Worm (Caenorhabditis elegans) whole organism, young adult: ENCODE results near the gene byn-1.

Source experiments
- C06A6.2 ChIP-seq: fragments of 200-800 bp; sonication (Bioruptor generic); conservative IDR thresholded peaks from 2 replicates; pipeline ENCODE4 v1.3.6; 2022; ENCODE audit warnings: missing genetic modification characterization, missing compliant biosample characterization
- F33H1.4 ChIP-seq: fragments of 200-800 bp; sonication (Bioruptor generic); IDR thresholded peaks from 2 replicates; pipeline ENCODE4 v1.3.6; 2022; ENCODE audit warnings: missing genetic modification reagents, missing genetic modification characterization, missing compliant biosample characterization
- F37B4.10 ChIP-seq: fragments of 200-800 bp; sonication (Bioruptor generic); IDR thresholded peaks from 2 replicates; pipeline ENCODE4 v1.3.6; 2022; ENCODE audit warnings: missing genetic modification characterization, missing compliant biosample characterization
- F49E8.2 ChIP-seq: sonication (generic microtip); optimal IDR thresholded peaks from 3 replicates; lab custom pipeline; 2017; ENCODE audit warnings: missing genetic modification characterization, mild to moderate bottlenecking, missing compliant biosample characterization, antibody characterized with exemption, moderate library complexity; ENCODE audit not compliant: insufficient read depth
- F55B11.4 ChIP-seq: sonication (generic microtip); optimal IDR thresholded peaks from 2 replicates; lab custom pipeline; 2016; ENCODE audit warnings: missing compliant biosample characterization, missing genetic modification characterization, borderline replicate concordance; ENCODE audit not compliant: insufficient read depth
- F57A8.1 ChIP-seq: fragments of 200-800 bp; sonication (Bioruptor generic); optimal IDR thresholded peaks from 2 replicates; lab custom pipeline; 2018; ENCODE audit warnings: mild to moderate bottlenecking, missing genetic modification characterization, moderate library complexity, missing compliant biosample characterization
- F57C9.4 ChIP-seq: sonication (generic microtip); optimal IDR thresholded peaks from 2 replicates; lab custom pipeline; 2017; ENCODE audit warnings: mild to moderate bottlenecking, missing genetic modification characterization, missing compliant biosample characterization
- T07F8.4 ChIP-seq: sonication (generic microtip); optimal IDR thresholded peaks from 2 replicates; lab custom pipeline; 2016; ENCODE audit warnings: mild to moderate bottlenecking, missing genetic modification characterization, moderate library complexity, missing compliant biosample characterization
- T26A5.8 ChIP-seq: sonication (generic microtip); optimal IDR thresholded peaks from 2 replicates; lab custom pipeline; 2016; ENCODE audit warnings: missing genetic modification characterization, missing compliant biosample characterization
- Y53F4B.3 ChIP-seq: fragments of 200-800 bp; sonication (Bioruptor generic); IDR thresholded peaks from 2 replicates; pipeline ENCODE4 v1.3.6; 2022; ENCODE audit warnings: missing genetic modification reagents, missing genetic modification characterization, missing compliant biosample characterization
- Y79H2A.3 ChIP-seq: fragments of 200-800 bp; sonication (Bioruptor generic); conservative IDR thresholded peaks from 2 replicates; pipeline ENCODE4 v1.3.6; 2022; ENCODE audit warnings: missing genetic modification reagents, missing genetic modification characterization, missing compliant biosample characterization
- aptf-3 ChIP-seq: fragments of 200-800 bp; sonication (Bioruptor generic); IDR thresholded peaks from 2 replicates; pipeline ENCODE4 v1.3.6; 2022; ENCODE audit warnings: missing genetic modification characterization, missing compliant biosample characterization
- atf-7 ChIP-seq: sonication (generic microtip); optimal IDR thresholded peaks from 2 replicates; lab custom pipeline; 2017; ENCODE audit warnings: mild to moderate bottlenecking, missing genetic modification characterization, missing compliant biosample characterization
- athp-1 ChIP-seq: sonication (generic microtip); optimal IDR thresholded peaks from 2 replicates; lab custom pipeline; 2017; ENCODE audit warnings: mild to moderate bottlenecking, missing genetic modification characterization, missing compliant biosample characterization
- attf-3 ChIP-seq: fragments of 200-800 bp; sonication (Bioruptor generic); conservative IDR thresholded peaks from 2 replicates; pipeline ENCODE4 v1.3.6; 2022; ENCODE audit warnings: missing genetic modification reagents, missing genetic modification characterization, missing compliant biosample characterization
- cebp-1 ChIP-seq, 2 experiments: fragments of 200-800 bp in 1 of 2; sonication (Bioruptor generic) in 1 of 2; sonication (generic microtip) in 1 of 2; IDR thresholded peaks in 1 of 2; optimal IDR thresholded peaks in 1 of 2; 2 replicates each; pipeline versions ENCODE4 v1.3.6 to Lab custom; 2017 to 2022; ENCODE audit warnings: missing compliant biosample characterization in 2 of 2, missing genetic modification characterization in 2 of 2, mild to moderate bottlenecking in 1 of 2, missing genetic modification reagents in 1 of 2, moderate library complexity in 1 of 2
- ceh-40 ChIP-seq: fragments of 200-800 bp; sonication (Bioruptor generic); IDR thresholded peaks from 2 replicates; pipeline ENCODE4 v1.3.6; 2022; ENCODE audit warnings: missing genetic modification characterization, missing compliant biosample characterization
- ceh-79 ChIP-seq: sonication (generic microtip); optimal IDR thresholded peaks from 2 replicates; lab custom pipeline; 2017; ENCODE audit warnings: mild to moderate bottlenecking, missing genetic modification characterization, missing compliant biosample characterization
- dox-1 ChIP-seq: fragments of 200-800 bp; sonication (Bioruptor generic); IDR thresholded peaks from 2 replicates; pipeline ENCODE4 v1.3.6; 2022; ENCODE audit warnings: missing genetic modification reagents, missing genetic modification characterization, missing compliant biosample characterization
- dpff-1 ChIP-seq: sonication (generic microtip); optimal IDR thresholded peaks from 2 replicates; lab custom pipeline; 2017; ENCODE audit warnings: mild to moderate bottlenecking, missing genetic modification characterization, missing compliant biosample characterization
- him-1 ChIP-seq: sonication (generic microtip); optimal IDR thresholded peaks from 2 replicates; lab custom pipeline; 2016; ENCODE audit warnings: missing genotype, missing genetic modification reagents, missing genetic modification characterization, missing compliant biosample characterization
- hmg-1.2 ChIP-seq: fragments of 200-800 bp; sonication (Bioruptor generic); IDR thresholded peaks from 2 replicates; pipeline ENCODE4 v1.3.6; 2022; ENCODE audit warnings: missing genetic modification reagents, missing genetic modification characterization, missing compliant biosample characterization
- hmg-20 ChIP-seq: fragments of 200-800 bp; sonication (Bioruptor generic); IDR thresholded peaks from 2 replicates; pipeline ENCODE4 v1.3.6; 2022; ENCODE audit warnings: missing genetic modification reagents, missing genetic modification characterization, missing compliant biosample characterization
- hsf-1 ChIP-seq: fragments of 200-800 bp; sonication (Bioruptor generic); IDR thresholded peaks from 2 replicates; pipeline ENCODE4 v1.3.6; 2022; ENCODE audit warnings: missing genetic modification reagents, missing genetic modification characterization, missing compliant biosample characterization
- lag-1 ChIP-seq: fragments of 200-800 bp; sonication (Bioruptor generic); IDR thresholded peaks from 2 replicates; pipeline ENCODE4 v1.3.6; 2022; ENCODE audit warnings: missing genetic modification reagents, missing genetic modification characterization, missing compliant biosample characterization
- mcd-1 ChIP-seq: fragments of 200-800 bp; sonication (Bioruptor generic); IDR thresholded peaks from 2 replicates; pipeline ENCODE4 v1.3.6; 2022; ENCODE audit warnings: missing genetic modification reagents, missing genetic modification characterization, missing compliant biosample characterization
- mel-28 ChIP-seq: sonication (generic microtip); optimal IDR thresholded peaks from 2 replicates; lab custom pipeline; 2016; ENCODE audit warnings: borderline replicate concordance, mild to moderate bottlenecking, missing genetic modification characterization, missing compliant biosample characterization
- nfya-1 ChIP-seq: sonication (generic microtip); optimal IDR thresholded peaks from 2 replicates; lab custom pipeline; 2017; ENCODE audit warnings: antibody characterized with exemption, missing compliant biosample characterization, missing genetic modification characterization, borderline replicate concordance; ENCODE audit not compliant: insufficient read depth
- nhr-27 ChIP-seq: fragments of 200-800 bp; sonication (Bioruptor generic); optimal IDR thresholded peaks from 2 replicates; lab custom pipeline; 2018; ENCODE audit warnings: mild to moderate bottlenecking, missing genetic modification characterization, moderate library complexity, missing compliant biosample characterization
- nhr-80 ChIP-seq: sonication (generic microtip); optimal IDR thresholded peaks from 2 replicates; lab custom pipeline; 2016; ENCODE audit warnings: missing genetic modification characterization, missing compliant biosample characterization
- pbrm-1 ChIP-seq: fragments of 200-800 bp; sonication (Bioruptor generic); IDR thresholded peaks from 2 replicates; pipeline ENCODE4 v1.3.6; 2022; ENCODE audit warnings: missing genetic modification reagents, missing genetic modification characterization, missing compliant biosample characterization
- repo-1 ChIP-seq: sonication (generic microtip); optimal IDR thresholded peaks from 2 replicates; lab custom pipeline; 2017; ENCODE audit warnings: mild to moderate bottlenecking, missing genetic modification characterization, missing compliant biosample characterization
- rpc-1 ChIP-seq, 2 experiments: fragments of 150-350 bp in 1 of 2; sonication (generic microtip) in 1 of 2; optimal IDR thresholded peaks; 2 replicates each; lab custom pipeline; 2014 to 2018; ENCODE audit warnings: missing biosample characterization in 1 of 2, missing genetic modification characterization in 1 of 2, missing genetic modification reagents in 1 of 2, missing genotype in 1 of 2
- sdz-38 ChIP-seq: sonication (generic microtip); optimal IDR thresholded peaks from 2 replicates; lab custom pipeline; 2016; ENCODE audit warnings: missing genotype, missing genetic modification characterization, missing compliant biosample characterization
- ztf-25 ChIP-seq: fragments of 200-800 bp; sonication (Bioruptor generic); IDR thresholded peaks from 2 replicates; pipeline ENCODE4 v1.3.6; 2022; ENCODE audit warnings: missing genetic modification reagents, missing genetic modification characterization, missing compliant biosample characterization
- ztf-26 ChIP-seq: sonication (generic microtip); optimal IDR thresholded peaks from 2 replicates; lab custom pipeline; 2017; ENCODE audit warnings: missing genetic modification characterization, missing compliant biosample characterization
- ztf-28 ChIP-seq: fragments of 200-800 bp; sonication (Bioruptor generic); IDR thresholded peaks from 2 replicates; pipeline ENCODE4 v1.3.6; 2022; ENCODE audit warnings: missing genetic modification reagents, missing genetic modification characterization, missing compliant biosample characterization

Gene byn-1

DNA sequence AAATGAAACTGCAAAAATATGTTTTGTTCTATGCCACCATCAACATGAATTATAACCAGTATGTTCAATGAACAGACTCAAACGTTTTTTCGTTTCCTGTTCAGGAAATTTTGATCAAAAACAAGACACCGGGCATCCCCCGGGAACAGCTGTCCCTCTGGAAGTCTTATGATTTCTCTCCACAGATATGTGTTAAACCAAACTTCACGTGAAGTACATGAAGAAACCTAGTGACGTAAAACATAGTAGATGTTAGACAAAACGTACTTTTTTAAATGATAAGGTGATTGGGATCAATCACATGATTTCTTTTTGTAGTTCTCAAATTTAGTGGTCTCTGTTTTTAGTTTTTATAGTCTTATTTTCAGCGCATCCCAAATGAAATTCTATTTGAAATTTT, 33.3 kb upstream of the byn-1 start (continued):
- no peak for TF ChIP-seq C06A6.2
- TF ChIP-seq ceh-79 = no peak
- no peak for TF ChIP-seq dpff-1

DNA sequence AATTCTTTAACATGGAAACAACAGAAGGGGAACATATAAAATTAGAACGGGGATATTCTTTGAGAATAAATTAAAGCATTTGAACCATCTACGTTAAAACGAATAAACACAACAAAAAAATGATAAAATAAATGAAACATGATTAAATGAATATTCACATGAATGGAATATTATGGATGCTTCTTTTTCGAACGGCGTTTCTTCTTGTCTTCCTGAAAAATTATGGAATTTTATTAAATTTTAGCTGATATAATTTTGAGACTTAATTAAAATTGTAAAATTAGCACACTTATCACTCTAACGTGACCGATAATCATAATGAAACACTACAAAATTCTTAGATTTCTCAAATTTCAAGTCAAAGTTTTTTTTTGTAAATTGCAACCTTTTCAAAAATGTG, 31.2 kb upstream of the byn-1 start:
- no peak for TF ChIP-seq lag-1 (GFP tag; lab: Robert Waterston, UW)
- peak; percentile 36 for TF ChIP-seq repo-1
- TF ChIP-seq, all 124 proteins: peak for 1

DNA sequence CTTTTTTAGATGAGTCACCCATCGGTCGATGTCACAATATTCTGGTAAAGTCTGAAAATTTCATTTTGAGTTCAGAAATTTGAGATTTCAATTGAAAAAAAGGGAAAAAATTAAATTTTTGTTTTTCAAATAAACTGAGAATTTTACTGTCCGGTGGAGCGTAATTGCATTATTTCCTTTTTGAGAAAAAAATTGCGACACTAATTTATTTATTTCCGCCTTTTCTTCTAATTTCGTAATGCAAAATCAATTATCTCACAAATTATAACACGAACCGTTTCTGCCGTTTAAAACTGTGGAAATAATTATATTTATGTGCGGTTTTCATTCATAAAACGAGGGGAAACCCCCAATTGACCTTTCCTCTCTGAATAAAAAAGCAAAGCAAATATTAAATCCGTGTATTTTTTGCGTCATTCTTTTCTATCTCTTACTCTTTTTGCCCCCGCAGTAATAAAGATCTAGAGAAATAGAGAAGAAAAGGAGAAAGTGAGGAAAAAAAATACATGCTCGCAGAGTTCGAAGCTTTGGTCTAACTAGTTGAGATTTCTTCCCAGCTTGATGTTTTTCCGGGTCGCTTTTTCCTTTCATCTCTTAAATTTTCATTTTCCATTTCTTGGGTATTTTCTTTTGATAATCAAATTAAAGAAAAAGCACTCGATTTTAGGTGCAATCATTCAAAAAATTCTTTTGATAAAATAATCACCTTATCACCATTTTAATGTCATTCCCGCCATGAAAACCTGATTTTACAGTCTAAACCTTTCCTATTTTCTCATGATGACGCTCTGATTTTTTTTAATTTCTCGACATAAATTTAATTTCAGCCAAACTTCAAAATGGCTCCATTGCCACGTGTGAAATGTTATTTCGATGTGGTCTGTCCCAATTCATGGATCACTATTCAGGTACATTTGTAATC, 28.5 kb upstream of the byn-1 start, which contains the start of the genes brc-2 and T07E3.3:
TSS of gene brc-2 (minus strand) at position 51 of the 922 bp plus-strand sequence.
TSS of gene T07E3.3 (plus strand) at position 822 of the 922 bp plus-strand sequence.
- TF ChIP-seq F55B11.4 (tag; lab: Kevin White, UChicago) (no peak), nhr-80 (tag; lab: Kevin White, UChicago) (peak; percentile 51), cebp-1 (GFP tag; IDR thresholded peaks at IDR 0.05; lab: Robert Waterston, UW) (no peak), cebp-1 (tag; optimal IDR thresholded peaks at IDR 0.05; lab: Kevin White, UChicago) (peak; percentile 40)

DNA sequence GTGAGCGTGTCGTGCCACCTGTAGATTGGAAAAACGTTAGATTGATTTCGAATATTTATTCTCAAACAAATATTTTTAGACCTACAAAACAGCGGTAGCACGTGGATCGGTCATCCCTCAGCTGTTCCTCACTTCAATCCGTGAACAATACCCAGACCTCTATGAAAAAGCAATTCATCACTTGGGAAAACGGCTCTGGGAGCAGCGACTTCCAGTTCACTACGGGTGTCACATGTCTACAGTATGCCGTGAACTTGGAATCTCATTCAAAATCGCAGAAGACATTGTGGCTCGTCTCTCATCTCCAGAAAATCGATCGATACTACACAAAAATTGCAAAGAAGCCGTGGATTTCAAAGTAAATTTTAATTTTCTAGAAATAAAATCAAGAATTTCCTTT, 27.3 kb upstream of the byn-1 start:
- no peak for TF ChIP-seq him-1
- no peak for TF ChIP-seq C06A6.2
- no peak for TF ChIP-seq ztf-25 (GFP tag; lab: Robert Waterston, UW)

DNA sequence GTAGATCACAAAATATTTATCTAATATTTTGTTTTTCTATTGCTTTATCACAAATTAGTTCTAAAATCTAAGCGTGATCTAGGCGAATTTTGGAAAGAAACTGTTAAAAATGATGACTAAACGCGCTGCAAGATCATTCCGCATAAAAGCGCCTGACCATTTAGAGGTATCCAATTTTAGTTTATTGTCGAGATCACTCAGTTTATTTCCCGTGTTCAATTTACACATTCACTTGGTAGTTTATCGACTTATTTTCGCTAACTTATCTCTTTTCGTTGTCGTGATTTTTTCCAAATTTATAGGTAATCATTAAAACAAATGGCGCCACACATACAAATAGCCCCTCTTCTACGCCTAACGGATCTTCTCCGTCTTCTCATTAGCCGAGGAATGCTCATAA, 25.4 kb upstream of the byn-1 start, which contains the start of gene T07E3.2:
TSS of gene T07E3.2 (plus strand) at position 301 of the 400 bp plus-strand sequence.
- TF ChIP-seq ceh-40 (GFP tag; lab: Robert Waterston, UW) (no peak), athp-1 (tag; lab: Kevin White, UChicago) (no peak), sdz-38 (no peak), mel-28 (no peak), F37B4.10 (GFP tag; lab: Robert Waterston, UW) (no peak), F57A8.1 (GFP tag; lab: Kevin White, UChicago) (no peak), dox-1 (GFP tag; lab: Robert Waterston, UW) (no peak), hmg-20 (GFP tag; lab: Robert Waterston, UW) (no peak), attf-3 (GFP tag; lab: Robert Waterston, UW) (no peak)
- TF ChIP-seq, all 124 proteins: peak for 0

DNA sequence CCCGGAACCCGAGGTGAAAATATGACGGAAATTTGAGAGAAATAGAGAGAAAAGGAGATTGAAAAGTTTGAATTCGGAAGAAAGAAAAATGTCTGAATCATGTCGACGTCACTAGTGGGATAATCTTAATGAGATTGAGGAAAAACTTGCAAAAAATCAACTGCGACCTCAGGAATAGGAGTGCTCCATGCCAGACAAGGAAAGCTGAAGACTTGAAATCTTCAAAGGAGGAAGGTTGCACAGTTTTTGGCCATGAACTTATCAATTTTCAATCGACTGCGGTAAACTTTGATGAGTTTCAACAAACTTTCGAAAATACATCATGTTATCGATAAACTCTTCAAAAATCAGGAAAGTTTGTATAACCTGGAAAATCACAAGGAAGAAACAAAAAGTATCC, 19.4 kb upstream of the byn-1 start, which contains the start of gene pdf-1:
TSS of gene pdf-1 (minus strand) at position 101 of the 400 bp plus-strand sequence.
- TF ChIP-seq F57C9.4 (tag; lab: Kevin White, UChicago) (no peak), mcd-1 (GFP tag; lab: Robert Waterston, UW) (no peak), aptf-3 (GFP tag; lab: Robert Waterston, UW) (no peak), rpc-1 (optimal IDR thresholded peaks at IDR 0.05; lab: Kevin White, UChicago) (no peak), rpc-1 (tag; optimal IDR thresholded peaks at IDR 0.05; lab: Kevin White, UChicago) (no peak), T26A5.8 (tag; lab: Kevin White, UChicago) (no peak), F49E8.2 (tag; lab: Kevin White, UChicago) (no peak), ztf-26 (tag; lab: Kevin White, UChicago) (no peak), hmg-1.2 (GFP tag; lab: Robert Waterston, UW) (no peak), F33H1.4 (GFP tag; lab: Robert Waterston, UW) (no peak), nhr-27 (tag; lab: Kevin White, UChicago) (no peak), pbrm-1 (GFP tag; lab: Robert Waterston, UW) (no peak), ztf-28 (GFP tag; lab: Robert Waterston, UW) (no peak), nfya-1 (tag; lab: Kevin White, UChicago) (no peak), T07F8.4 (tag; lab: Kevin White, UChicago) (no peak), hsf-1 (no peak), Y53F4B.3 (GFP tag; lab: Robert Waterston, UW) (no peak), Y79H2A.3 (GFP tag; lab: Robert Waterston, UW) (no peak), atf-7 (tag; lab: Kevin White, UChicago) (no peak)
